Worm (Caenorhabditis elegans) whole organism, L3 larva: ENCODE results near the gene ZK632.14.

ENCODE experiments used
- egl-27 ChIP-seq: sonication (generic microtip); optimal IDR thresholded peaks from 4 replicates; lab custom pipeline; 2017; ENCODE audit warnings: missing biosample characterization, missing genetic modification reagents, missing genetic modification characterization
- unc-62 ChIP-seq: fragments of 150-350 bp; sonication (generic microtip); optimal IDR thresholded peaks from 4 replicates; lab custom pipeline; 2014; ENCODE audit warnings: missing biosample characterization, missing genetic modification reagents, missing genetic modification characterization

DNA sequence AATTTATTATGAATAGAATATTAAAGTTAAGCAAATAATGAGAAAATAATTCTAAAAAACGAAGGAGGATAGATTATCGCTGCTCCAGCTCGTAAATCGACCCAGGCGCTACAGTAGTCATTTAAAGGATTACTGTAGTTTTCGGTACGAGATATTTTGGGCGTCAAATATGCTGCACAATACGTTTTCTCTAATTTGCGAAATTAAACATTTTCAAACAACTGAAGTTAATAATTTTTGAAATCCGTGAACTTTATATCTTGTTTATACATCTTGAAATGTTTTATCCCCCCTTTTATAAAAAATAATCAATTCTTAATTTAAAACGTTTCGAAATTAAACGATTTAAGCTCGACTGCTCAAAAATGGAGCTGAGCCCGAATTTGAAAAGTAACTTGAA, 32.8 kb downstream of the ZK632.14 start, which contains the start of gene K11H3.2:
- no peak for TF ChIP-seq unc-62 (GFP tag; lab: Kevin White, UChicago)
- TF ChIP-seq egl-27: no peak
